Worm (Caenorhabditis elegans) whole organism, L3 larva: ENCODE data around the gene mrps-18A.

Experiments
- R02D3.7 ChIP-seq: fragments of 150-350 bp; optimal IDR thresholded peaks from 2 replicates; lab custom pipeline; 2014; ENCODE audit warnings: missing biosample characterization, missing genetic modification characterization
- ZK546.5 ChIP-seq: sonication (generic microtip); optimal IDR thresholded peaks from 2 replicates; lab custom pipeline; 2017; ENCODE audit warnings: missing biosample characterization, missing genetic modification characterization
- aly-2 ChIP-seq: fragments of 150-350 bp; optimal IDR thresholded peaks from 2 replicates; lab custom pipeline; 2014; ENCODE audit warnings: missing biosample characterization, missing genetic modification characterization
- ama-1 ChIP-seq: fragments of 150-350 bp; optimal IDR thresholded peaks from 2 replicates; lab custom pipeline; 2018
- ceh-28 ChIP-seq: fragments of 150-350 bp; optimal IDR thresholded peaks from 2 replicates; lab custom pipeline; 2014; ENCODE audit warnings: missing biosample characterization, missing genetic modification reagents, missing genetic modification characterization
- ceh-9 ChIP-seq: sonication (generic microtip); optimal IDR thresholded peaks from 2 replicates; lab custom pipeline; 2018; ENCODE audit warnings: missing biosample characterization, missing genetic modification characterization
- daf-12 ChIP-seq: fragments of 150-350 bp; optimal IDR thresholded peaks from 2 replicates; lab custom pipeline; 2014; ENCODE audit warnings: missing biosample characterization, missing genetic modification reagents, missing genetic modification characterization
- egl-5 ChIP-seq: fragments of 150-350 bp; optimal IDR thresholded peaks from 2 replicates; lab custom pipeline; 2017; ENCODE audit warnings: missing biosample characterization, missing genetic modification reagents, missing genetic modification characterization, inconsistent platforms
- elt-1 ChIP-seq: fragments of 150-350 bp; optimal IDR thresholded peaks from 2 replicates; lab custom pipeline; 2014; ENCODE audit warnings: missing biosample characterization, missing genetic modification characterization
- elt-2 ChIP-seq: sonication (generic microtip); optimal IDR thresholded peaks from 2 replicates; lab custom pipeline; 2016; ENCODE audit warnings: missing genetic modification reagents, mild to moderate bottlenecking, missing genetic modification characterization, missing compliant biosample characterization
- eor-1 ChIP-seq, 2 experiments: fragments of 150-350 bp; optimal IDR thresholded peaks; 2 replicates each; lab custom pipeline; 2014 to 2018; ENCODE audit warnings: missing biosample characterization in 2 of 2, missing genetic modification characterization in 2 of 2
- fkh-10 ChIP-seq: sonication (generic microtip); optimal IDR thresholded peaks from 2 replicates; lab custom pipeline; 2017; ENCODE audit warnings: missing biosample characterization, missing genetic modification reagents, missing genetic modification characterization
- hmg-11 ChIP-seq: sonication (generic microtip); optimal IDR thresholded peaks from 2 replicates; lab custom pipeline; 2016; ENCODE audit warnings: missing genetic modification characterization, missing compliant biosample characterization
- jun-1 ChIP-seq: fragments of 150-350 bp; optimal IDR thresholded peaks from 2 replicates; lab custom pipeline; 2014; ENCODE audit warnings: missing biosample characterization, missing genetic modification reagents, missing genetic modification characterization
- lin-15B ChIP-seq: fragments of 150-350 bp; optimal IDR thresholded peaks from 2 replicates; lab custom pipeline; 2014; ENCODE audit warnings: missing biosample characterization, missing genetic modification characterization
- lin-39 ChIP-seq: fragments of 150-350 bp; optimal IDR thresholded peaks from 2 replicates; lab custom pipeline; 2018; ENCODE audit warnings: missing biosample characterization, missing genetic modification reagents, missing genetic modification characterization
- lsy-12 ChIP-seq: sonication (generic microtip); optimal IDR thresholded peaks from 2 replicates; lab custom pipeline; 2016; ENCODE audit warnings: mild to moderate bottlenecking, missing genetic modification characterization, missing compliant biosample characterization
- mdl-1 ChIP-seq: fragments of 150-350 bp; optimal IDR thresholded peaks from 2 replicates; lab custom pipeline; 2014; ENCODE audit warnings: missing biosample characterization, missing genetic modification characterization
- mml-1 ChIP-seq: fragments of 150-350 bp; sonication (generic microtip); optimal IDR thresholded peaks from 3 replicates; lab custom pipeline; 2014; ENCODE audit warnings: missing biosample characterization, missing genetic modification characterization
- nfya-1 ChIP-seq: sonication (generic microtip); optimal IDR thresholded peaks from 2 replicates; lab custom pipeline; 2017; ENCODE audit warnings: missing genetic modification characterization, mild to moderate bottlenecking, missing compliant biosample characterization, antibody characterized with exemption, moderate library complexity; ENCODE audit not compliant: insufficient read depth
- nhr-11 ChIP-seq: fragments of 150-350 bp; optimal IDR thresholded peaks from 2 replicates; lab custom pipeline; 2014; ENCODE audit warnings: missing biosample characterization, missing genetic modification characterization
- nhr-23 ChIP-seq: fragments of 150-350 bp; optimal IDR thresholded peaks from 2 replicates; lab custom pipeline; 2014; ENCODE audit warnings: missing biosample characterization, missing genetic modification reagents, missing genetic modification characterization
- nhr-25 ChIP-seq: sonication (generic microtip); optimal IDR thresholded peaks from 2 replicates; lab custom pipeline; 2017; ENCODE audit warnings: missing biosample characterization, missing genetic modification characterization
- nhr-43 ChIP-seq: sonication (generic microtip); optimal IDR thresholded peaks from 2 replicates; lab custom pipeline; 2016; ENCODE audit warnings: mild to moderate bottlenecking, missing genetic modification characterization, missing compliant biosample characterization; ENCODE audit not compliant: poor library complexity, severe bottlenecking
- nhr-67 ChIP-seq: fragments of 150-350 bp; optimal IDR thresholded peaks from 2 replicates; lab custom pipeline; 2014; ENCODE audit warnings: missing biosample characterization, missing genetic modification characterization
- nhr-76 ChIP-seq: fragments of 150-350 bp; sonication (generic microtip); optimal IDR thresholded peaks from 5 replicates; lab custom pipeline; 2014; ENCODE audit warnings: missing biosample characterization, missing genetic modification characterization
- nhr-77 ChIP-seq: fragments of 150-350 bp; optimal IDR thresholded peaks from 2 replicates; lab custom pipeline; 2014; ENCODE audit warnings: missing biosample characterization, missing genetic modification characterization
- pha-4 ChIP-seq: fragments of 150-350 bp; optimal IDR thresholded peaks from 2 replicates; lab custom pipeline; 2014; ENCODE audit warnings: missing biosample characterization, missing genetic modification reagents, missing genetic modification characterization
- pqm-1 ChIP-seq: fragments of 150-350 bp; optimal IDR thresholded peaks from 2 replicates; lab custom pipeline; 2017; ENCODE audit warnings: missing biosample characterization, missing genetic modification characterization, inconsistent platforms
- skn-1 ChIP-seq: fragments of 150-350 bp; optimal IDR thresholded peaks from 2 replicates; lab custom pipeline; 2014; ENCODE audit warnings: missing biosample characterization, missing genetic modification characterization
- snpc-4 ChIP-seq: fragments of 150-350 bp; optimal IDR thresholded peaks from 2 replicates; lab custom pipeline; 2014; ENCODE audit warnings: missing biosample characterization, missing genetic modification characterization
- tbx-2 ChIP-seq: sonication (generic microtip); optimal IDR thresholded peaks from 2 replicates; lab custom pipeline; 2016; ENCODE audit warnings: mild to moderate bottlenecking, missing genetic modification characterization, missing compliant biosample characterization
- unc-62 ChIP-seq: fragments of 150-350 bp; sonication (generic microtip); optimal IDR thresholded peaks from 4 replicates; lab custom pipeline; 2014; ENCODE audit warnings: missing biosample characterization, missing genetic modification reagents, missing genetic modification characterization
- zag-1 ChIP-seq: fragments of 150-350 bp; optimal IDR thresholded peaks from 2 replicates; lab custom pipeline; 2014; ENCODE audit warnings: missing biosample characterization, missing genetic modification characterization
- ztf-11 ChIP-seq: fragments of 150-350 bp; optimal IDR thresholded peaks from 2 replicates; lab custom pipeline; 2014; ENCODE audit warnings: missing biosample characterization, missing genetic modification characterization
- ztf-4 ChIP-seq: fragments of 150-350 bp; optimal IDR thresholded peaks from 2 replicates; lab custom pipeline; 2014; ENCODE audit warnings: missing biosample characterization, missing genetic modification characterization

The mrps-18A gene

ce11 chrIII:8331779-8332178, at the start of gene mrps-18A, which contains the start of gene ZC262.2:
Gene mrps-18A (minus strand): TSS chrIII:8331919.
Gene ZC262.2 (plus strand): TSS chrIII:8332062.
- TF ChIP-seq nhr-67 (tag; lab: Kevin White, UChicago) (no peak), pha-4 (tag; lab: Kevin White, UChicago) (peak; percentile 63), ztf-11 (tag; lab: Kevin White, UChicago) (no peak), ama-1 (lab: Kevin White, UChicago) (no peak), lin-15B (tag; lab: Kevin White, UChicago) (peak; percentile 14), nfya-1 (peak; percentile 76), nhr-23 (tag; lab: Kevin White, UChicago) (peak; percentile 5), egl-5 (no peak), zag-1 (tag; lab: Kevin White, UChicago) (no peak)
- TF ChIP-seq, all 47 proteins: peak for 4

- TF ChIP-seq ztf-11 (tag; lab: Kevin White, UChicago) (no peak), fkh-10 (GFP tag; lab: Kevin White, UChicago) (no peak), elt-1 (no peak), daf-12 (tag; lab: Kevin White, UChicago) (no peak), R02D3.7 (tag; lab: Kevin White, UChicago) (no peak), ZK546.5 (tag; lab: Kevin White, UChicago) (no peak), skn-1 (tag; lab: Kevin White, UChicago) (no peak), nhr-25 (tag; lab: Kevin White, UChicago) (no peak), nhr-67 (tag; lab: Kevin White, UChicago) (no peak), ztf-4 (tag; lab: Kevin White, UChicago) (no peak), unc-62 (GFP tag; lab: Kevin White, UChicago) (no peak), ceh-28 (tag; lab: Kevin White, UChicago) (no peak), ama-1 (lab: Kevin White, UChicago) (no peak), lsy-12 (tag; lab: Kevin White, UChicago) (no peak), egl-5 (no peak), hmg-11 (tag; lab: Kevin White, UChicago) (no peak)
Measured at ce11 chrIII:8380645-8381044, 48.9 kb upstream of the mrps-18A start, which contains the start of gene R05D3.12. Gene R05D3.12 (plus strand): TSS chrIII:8380945.

- no peak for TF ChIP-seq nhr-11
- TF ChIP-seq elt-1 = no peak
- peak; percentile 10 for TF ChIP-seq nhr-23 (tag; lab: Kevin White, UChicago)
Measured at ce11 chrIII:8375000-8375399, 43.3 kb upstream of the mrps-18A start, which contains the start of gene met-2. Gene met-2 (plus strand): TSS chrIII:8375300.

ce11 chrIII:8371595-8372305, 40.0 kb upstream of the mrps-18A start, which contains the start of gene lmbr-1:
Gene lmbr-1 (plus strand): TSS chrIII:8372255.
- TF ChIP-seq elt-1 (no peak), mdl-1 (tag; lab: Kevin White, UChicago) (no peak), nhr-76 (no peak), egl-5 (no peak), R02D3.7 (tag; lab: Kevin White, UChicago) (no peak), ZK546.5 (tag; lab: Kevin White, UChicago) (no peak), lin-15B (tag; lab: Kevin White, UChicago) (no peak), nfya-1 (no peak), unc-62 (GFP tag; lab: Kevin White, UChicago) (no peak), aly-2 (no peak), tbx-2 (tag; lab: Kevin White, UChicago) (no peak), ceh-9 (tag; lab: Kevin White, UChicago) (no peak), ztf-11 (tag; lab: Kevin White, UChicago) (no peak), elt-2 (no peak), ama-1 (lab: Kevin White, UChicago) (no peak), hmg-11 (tag; lab: Kevin White, UChicago) (no peak), lin-39 (tag; lab: Kevin White, UChicago) (no peak)

ce11 chrIII:8370846-8371257, 39.1 kb upstream of the mrps-18A start:
- TF ChIP-seq pha-4 (tag; lab: Kevin White, UChicago) (peak; percentile 2), ceh-28 (tag; lab: Kevin White, UChicago) (no peak), nhr-11 (no peak), mdl-1 (tag; lab: Kevin White, UChicago) (peak; percentile 55), unc-62 (GFP tag; lab: Kevin White, UChicago) (no peak), hmg-11 (tag; lab: Kevin White, UChicago) (peak; percentile 17), nhr-77 (tag; lab: Kevin White, UChicago) (no peak), nhr-43 (no peak), jun-1 (tag; lab: Kevin White, UChicago) (peak; percentile 6), snpc-4 (tag; lab: Kevin White, UChicago) (peak; percentile 19), elt-2 (peak; percentile 85), R02D3.7 (tag; lab: Kevin White, UChicago) (no peak), eor-1 (tag; optimal IDR thresholded peaks at IDR 0.05; lab: Kevin White, UChicago) (no peak), pqm-1 (peak; percentile 14), elt-1 (peak; percentile 70), lin-39 (tag; lab: Kevin White, UChicago) (no peak), mml-1 (no peak), ZK546.5 (tag; lab: Kevin White, UChicago) (no peak), egl-5 (peak; percentile 59), nfya-1 (peak; percentile 88)
- TF ChIP-seq, all 47 proteins: peak for 10
